Worm (Caenorhabditis elegans): Measurements from ENCODE around the gene Y67H2A.2.

The Y67H2A.2 gene

ce11 chrIV:13300109-13300508 lies 2.5 kb upstream of the Y67H2A.2 start, which contains the start of gene kdp-1 (continued):
- TF ChIP-seq F52B5.7 (tag; optimal IDR thresholded peaks at IDR 0.05) (peak; percentile 2), fkh-3 (tag; optimal IDR thresholded peaks at IDR 0.05) (peak; percentile 35), snpc-4 (GFP tag; optimal IDR thresholded peaks at IDR 0.05) (no peak), snpc-4 (tag; optimal IDR thresholded peaks at IDR 0.05) (peak in 1 of 4 experiments; percentile 45), attf-6 (GFP tag; IDR thresholded peaks at IDR 0.05) (0 out of 2 replicates have a peak, but pooled peaks have one; percentile 38), rec-8 (tag; optimal IDR thresholded peaks at IDR 0.05) (peak in 1 of 2 experiments; percentile 42), madf-3 (GFP tag; IDR thresholded peaks at IDR 0.05) (0 out of 2 replicates have a peak, but pooled peaks have one; percentile 72)

ce11 chrIV:13299648-13300047 lies 2.0 kb upstream of the Y67H2A.2 start:
- TF ChIP-seq ceh-58 (GFP tag; IDR thresholded peaks at IDR 0.05): no peak
- no peak for TF ChIP-seq athp-1 (tag; optimal IDR thresholded peaks at IDR 0.05)
- TF ChIP-seq F10E7.11 (tag; optimal IDR thresholded peaks at IDR 0.05): no peak
- no peak for TF ChIP-seq nhr-27 (tag; optimal IDR thresholded peaks at IDR 0.05)
- no peak for TF ChIP-seq lin-35 (GFP tag; optimal IDR thresholded peaks at IDR 0.05)
- TF ChIP-seq F55B11.4 (tag; optimal IDR thresholded peaks at IDR 0.05; ENCODE audit: borderline replicate concordance, insufficient read depth): no peak
- TF ChIP-seq dox-1 (GFP tag; IDR thresholded peaks at IDR 0.05): no peak
- no peak for TF ChIP-seq lsl-1 (GFP tag; optimal IDR thresholded peaks at IDR 0.05)
- no peak for TF ChIP-seq Y67H2A.10 (GFP tag; conservative IDR thresholded peaks at IDR 0.05)
- no peak for TF ChIP-seq Y56A3A.18 (GFP tag; IDR thresholded peaks at IDR 0.05)
- no peak for TF ChIP-seq ceh-79 (tag; optimal IDR thresholded peaks at IDR 0.05)
- TF ChIP-seq lag-1 (GFP tag; IDR thresholded peaks at IDR 0.05): no peak
- TF ChIP-seq cebp-1 (GFP tag; IDR thresholded peaks at IDR 0.05): no peak
- no peak for TF ChIP-seq cebp-1 (tag; optimal IDR thresholded peaks at IDR 0.05)
- TF ChIP-seq hmg-1.2 (GFP tag; IDR thresholded peaks at IDR 0.05): no peak
- TF ChIP-seq efl-1 (GFP tag; optimal IDR thresholded peaks at IDR 0.05): no peak
- TF ChIP-seq nhr-120 (GFP tag; IDR thresholded peaks at IDR 0.05): no peak
- TF ChIP-seq cebp-2 (GFP tag; IDR thresholded peaks at IDR 0.05): no peak

- peak; percentile 77 for TF ChIP-seq F33H1.4 (GFP tag; IDR thresholded peaks at IDR 0.05)
- peak; percentile 48; the same call in 1 of the 2 replicates for TF ChIP-seq madf-6 (GFP tag; IDR thresholded peaks at IDR 0.05)
- TF ChIP-seq D2030.7 (GFP tag; IDR thresholded peaks at IDR 0.05): peak; percentile 50; the same call in 1 of the 2 replicates
- TF ChIP-seq xnd-1 (tag; optimal IDR thresholded peaks at IDR 0.05): peak; percentile 20
- peak; percentile 81 for TF ChIP-seq lsl-1 (GFP tag; optimal IDR thresholded peaks at IDR 0.05)
- peak; percentile 54 for TF ChIP-seq F49E8.2 (tag; optimal IDR thresholded peaks at IDR 0.05; ENCODE audit: insufficient read depth)
- TF ChIP-seq mxl-1 (tag; optimal IDR thresholded peaks at IDR 0.05): no peak
- no peak for TF ChIP-seq ceh-100 (GFP tag; IDR thresholded peaks at IDR 0.05)
- no peak for TF ChIP-seq madf-10 (tag; optimal IDR thresholded peaks at IDR 0.05)
- TF ChIP-seq snpc-4 (GFP tag; optimal IDR thresholded peaks at IDR 0.05): no peak
- TF ChIP-seq snpc-4 (tag; optimal IDR thresholded peaks at IDR 0.05): peak in 1 of 4 experiments; percentile 43
- peak; percentile 4 for TF ChIP-seq dpl-1 (GFP tag; optimal IDR thresholded peaks at IDR 0.05)
- TF ChIP-seq ceh-91 (GFP tag; IDR thresholded peaks at IDR 0.05): 0 out of 2 replicates have a peak, but pooled peaks have one; percentile 24
These were observed 7.4 kb downstream of the Y67H2A.2 start for ce11 chrIV:13290239-13290638.

ce11 chrIV:13289321-13289720 lies 8.3 kb downstream of the Y67H2A.2 start, which contains the start of gene Y67H2A.10:
Gene Y67H2A.10, minus strand, starts transcription at chrIV:13289504.
- TF ChIP-seq aptf-3 (GFP tag; IDR thresholded peaks at IDR 0.05) (no peak), attf-5 (GFP tag; optimal IDR thresholded peaks at IDR 0.05) (peak; percentile 16), efl-1 (GFP tag; optimal IDR thresholded peaks at IDR 0.05) (peak; percentile 21), dox-1 (GFP tag; IDR thresholded peaks at IDR 0.05) (no peak), cebp-2 (GFP tag; IDR thresholded peaks at IDR 0.05) (0 out of 2 replicates have a peak, but pooled peaks have one; percentile 51), somi-1 (GFP tag; optimal IDR thresholded peaks at IDR 0.05) (no peak), B0261.1 (tag; optimal IDR thresholded peaks at IDR 0.05) (no peak)

Measured in whole organism, young adult.